Worm (Caenorhabditis elegans) whole organism, L4 larva: Measurements from ENCODE around the gene T10B10.8.
A peak's percentile ranks its signal among the peaks of the same experiment; 100 is the strongest.

Source experiments
- D1046.2 ChIP-seq: fragments of 200-800 bp; sonication (Bioruptor generic); IDR thresholded peaks from 2 replicates; pipeline ENCODE4 v1.3.6; 2022; ENCODE audit warnings: missing genetic modification characterization, missing compliant biosample characterization
- T26A8.4 ChIP-seq: fragments of 200-800 bp; sonication (Bioruptor generic); IDR thresholded peaks from 2 replicates; pipeline ENCODE4 v1.3.6; 2022; ENCODE audit warnings: missing genetic modification characterization, missing compliant biosample characterization
- ama-1 ChIP-seq: fragments of 150-350 bp; optimal IDR thresholded peaks from 2 replicates; lab custom pipeline; 2014; ENCODE audit warnings: inconsistent platforms, mixed read lengths
- arid-1 ChIP-seq: fragments of 200-800 bp; sonication (Bioruptor generic); conservative IDR thresholded peaks from 2 replicates; pipeline ENCODE4 v1.3.6; 2022; ENCODE audit warnings: missing genetic modification reagents, missing genetic modification characterization, missing compliant biosample characterization
- attf-4 ChIP-seq: sonication (generic microtip); optimal IDR thresholded peaks from 3 replicates; lab custom pipeline; 2017; ENCODE audit warnings: missing biosample characterization, missing genetic modification characterization
- ceh-28 ChIP-seq: fragments of 150-350 bp; optimal IDR thresholded peaks from 2 replicates; lab custom pipeline; 2014; ENCODE audit warnings: missing biosample characterization, missing genetic modification reagents, missing genetic modification characterization
- ceh-44 ChIP-seq: fragments of 200-800 bp; sonication (Bioruptor generic); IDR thresholded peaks from 2 replicates; pipeline ENCODE4 v1.3.6; 2022; ENCODE audit warnings: missing genetic modification reagents, missing genetic modification characterization, missing compliant biosample characterization
- cey-2 ChIP-seq: sonication (generic microtip); optimal IDR thresholded peaks from 3 replicates; lab custom pipeline; 2017; ENCODE audit warnings: missing genetic modification characterization, mild to moderate bottlenecking, missing compliant biosample characterization, antibody characterized with exemption, borderline replicate concordance; ENCODE audit not compliant: insufficient read depth
- daf-12 ChIP-seq: fragments of 150-350 bp; optimal IDR thresholded peaks from 2 replicates; lab custom pipeline; 2014; ENCODE audit warnings: missing biosample characterization, missing genetic modification reagents, missing genetic modification characterization
- daf-16 ChIP-seq, 3 experiments: sonication (generic microtip); optimal IDR thresholded peaks; 2 replicates each; lab custom pipeline; 2016 to 2017; ENCODE audit warnings: missing genetic modification characterization in 3 of 3, missing genetic modification reagents in 3 of 3, mild to moderate bottlenecking in 2 of 3, missing compliant biosample characterization in 2 of 3, missing biosample characterization in 1 of 3, moderate library complexity in 1 of 3
- daf-8 ChIP-seq: fragments of 200-800 bp; sonication (Bioruptor generic); IDR thresholded peaks from 2 replicates; pipeline ENCODE4 v1.3.6; 2022; ENCODE audit warnings: missing genetic modification characterization, missing compliant biosample characterization
- dmd-6 ChIP-seq: fragments of 200-800 bp; sonication (Bioruptor generic); IDR thresholded peaks from 2 replicates; pipeline ENCODE4 v1.3.6; 2022; ENCODE audit warnings: missing genetic modification reagents, missing genetic modification characterization, missing compliant biosample characterization
- dmd-8 ChIP-seq: fragments of 200-800 bp; sonication (Bioruptor generic); IDR thresholded peaks from 2 replicates; pipeline ENCODE4 v1.3.6; 2022; ENCODE audit warnings: missing genetic modification characterization, missing compliant biosample characterization
- dve-1 ChIP-seq: sonication (generic microtip); optimal IDR thresholded peaks from 2 replicates; lab custom pipeline; 2017; ENCODE audit warnings: antibody characterized with exemption, mild to moderate bottlenecking, missing genetic modification characterization, missing compliant biosample characterization; ENCODE audit not compliant: insufficient read depth
- egl-43 ChIP-seq: fragments of 200-800 bp; sonication (Bioruptor generic); IDR thresholded peaks from 2 replicates; pipeline ENCODE4 v1.3.6; 2022; ENCODE audit warnings: missing genetic modification reagents, missing genetic modification characterization, missing compliant biosample characterization
- jun-1 ChIP-seq: fragments of 150-350 bp; optimal IDR thresholded peaks from 2 replicates; lab custom pipeline; 2014; ENCODE audit warnings: missing biosample characterization, missing genetic modification reagents, missing genetic modification characterization
- lim-7 ChIP-seq: fragments of 200-800 bp; sonication (Bioruptor generic); IDR thresholded peaks from 2 replicates; pipeline ENCODE4 v1.3.6; 2022; ENCODE audit warnings: missing genetic modification characterization, missing compliant biosample characterization
- lir-3 ChIP-seq: sonication (generic microtip); optimal IDR thresholded peaks from 2 replicates; lab custom pipeline; 2016; ENCODE audit warnings: mild to moderate bottlenecking, missing genetic modification characterization, missing compliant biosample characterization
- lsy-2 ChIP-seq, 2 experiments: fragments of 150-350 bp in 1 of 2; sonication (generic microtip) in 1 of 2; optimal IDR thresholded peaks; 2 replicates each; lab custom pipeline; 2014 to 2017; ENCODE audit warnings: missing biosample characterization in 2 of 2, missing genetic modification characterization in 2 of 2
- mdt-29 ChIP-seq: fragments of 200-800 bp; sonication (Bioruptor generic); IDR thresholded peaks from 2 replicates; pipeline ENCODE4 v1.3.6; 2022; ENCODE audit warnings: missing genetic modification reagents, missing genetic modification characterization, missing compliant biosample characterization
- mxl-3 ChIP-seq: fragments of 200-800 bp; sonication (Bioruptor generic); optimal IDR thresholded peaks from 2 replicates; lab custom pipeline; 2018; ENCODE audit warnings: mild to moderate bottlenecking, missing genetic modification characterization, missing compliant biosample characterization
- nhr-10 ChIP-seq: fragments of 150-350 bp; optimal IDR thresholded peaks from 2 replicates; lab custom pipeline; 2014; ENCODE audit warnings: missing biosample characterization, missing genetic modification characterization
- nhr-102 ChIP-seq: sonication (generic microtip); optimal IDR thresholded peaks from 2 replicates; lab custom pipeline; 2016; ENCODE audit warnings: mild to moderate bottlenecking, missing genetic modification characterization, moderate library complexity, missing compliant biosample characterization
- nhr-111 ChIP-seq: fragments of 200-800 bp; sonication (Bioruptor generic); optimal IDR thresholded peaks from 2 replicates; lab custom pipeline; 2018; ENCODE audit warnings: mild to moderate bottlenecking, missing genetic modification characterization, missing compliant biosample characterization
- nhr-237 ChIP-seq: sonication (generic microtip); optimal IDR thresholded peaks from 2 replicates; lab custom pipeline; 2017; ENCODE audit warnings: missing biosample characterization, missing genetic modification characterization
- nhr-25 ChIP-seq: sonication (generic microtip); optimal IDR thresholded peaks from 2 replicates; lab custom pipeline; 2017; ENCODE audit warnings: missing genetic modification characterization, mild to moderate bottlenecking, missing compliant biosample characterization, antibody characterized with exemption, moderate library complexity, borderline replicate concordance; ENCODE audit not compliant: insufficient read depth
- nhr-42 ChIP-seq: fragments of 200-800 bp; sonication (Bioruptor generic); IDR thresholded peaks from 2 replicates; pipeline ENCODE4 v1.3.6; 2022; ENCODE audit warnings: missing genetic modification characterization, missing compliant biosample characterization
- pha-4 ChIP-seq, 2 experiments: fragments of 150-350 bp in 1 of 2; fragments of 200-800 bp in 1 of 2; sonication (Bioruptor generic) in 1 of 2; IDR thresholded peaks in 1 of 2; optimal IDR thresholded peaks in 1 of 2; 2 replicates each; pipeline versions ENCODE4 v1.3.6 to Lab custom; 2014 to 2022; ENCODE audit warnings: missing genetic modification characterization in 2 of 2, missing genetic modification reagents in 2 of 2, missing biosample characterization in 1 of 2, missing compliant biosample characterization in 1 of 2
- php-3 ChIP-seq: fragments of 200-800 bp; sonication (Bioruptor generic); IDR thresholded peaks from 2 replicates; pipeline ENCODE4 v1.3.6; 2022; ENCODE audit warnings: missing genetic modification reagents, missing genetic modification characterization, missing compliant biosample characterization
- pqm-1 ChIP-seq: sonication (generic microtip); optimal IDR thresholded peaks from 2 replicates; lab custom pipeline; 2017; ENCODE audit warnings: missing biosample characterization, missing genetic modification characterization
- rbr-2 ChIP-seq: sonication (generic microtip); optimal IDR thresholded peaks from 2 replicates; lab custom pipeline; 2016; ENCODE audit warnings: missing genotype, missing genetic modification characterization, missing compliant biosample characterization
- saeg-2 ChIP-seq: fragments of 200-800 bp; sonication (Bioruptor generic); IDR thresholded peaks from 2 replicates; pipeline ENCODE4 v1.3.6; 2022; ENCODE audit warnings: missing genetic modification reagents, missing genetic modification characterization, missing compliant biosample characterization
- sdz-12 ChIP-seq: fragments of 200-800 bp; sonication (Bioruptor generic); optimal IDR thresholded peaks from 2 replicates; lab custom pipeline; 2018; ENCODE audit warnings: mild to moderate bottlenecking, missing genetic modification characterization, missing compliant biosample characterization
- set-16 ChIP-seq: fragments of 200-800 bp; sonication (Bioruptor generic); IDR thresholded peaks from 2 replicates; pipeline ENCODE4 v1.3.6; 2022; ENCODE audit warnings: missing genetic modification reagents, missing genetic modification characterization, missing compliant biosample characterization
- snpc-4 ChIP-seq: fragments of 150-350 bp; optimal IDR thresholded peaks from 2 replicates; lab custom pipeline; 2014; ENCODE audit warnings: missing biosample characterization, missing genetic modification characterization
- tra-1 ChIP-seq: fragments of 200-800 bp; sonication (Bioruptor generic); IDR thresholded peaks from 2 replicates; pipeline ENCODE4 v1.3.6; 2022; ENCODE audit warnings: missing genetic modification reagents, missing genetic modification characterization, missing compliant biosample characterization
- unc-130 ChIP-seq: sonication (generic microtip); optimal IDR thresholded peaks from 2 replicates; lab custom pipeline; 2016; ENCODE audit warnings: missing genetic modification reagents, missing genetic modification characterization, missing compliant biosample characterization
- unc-39 ChIP-seq: sonication (generic microtip); optimal IDR thresholded peaks from 2 replicates; lab custom pipeline; 2017; ENCODE audit warnings: missing biosample characterization, missing genetic modification characterization
- unc-62 ChIP-seq, 3 experiments: fragments of 150-350 bp in 1 of 3; sonication (generic microtip); optimal IDR thresholded peaks in 2 of 3; peaks in 1 of 3; 1 replicate in 1 of 3; 2 replicates in 2 of 3; lab custom pipeline; 2014 to 2017; ENCODE audit warnings: missing biosample characterization in 3 of 3, missing genetic modification characterization in 3 of 3, missing genetic modification reagents in 3 of 3, missing genotype in 1 of 3
- zfp-2 ChIP-seq: sonication (generic microtip); optimal IDR thresholded peaks from 2 replicates; lab custom pipeline; 2016; ENCODE audit warnings: mild to moderate bottlenecking, missing genetic modification characterization, missing compliant biosample characterization

The T10B10.8 gene

DNA sequence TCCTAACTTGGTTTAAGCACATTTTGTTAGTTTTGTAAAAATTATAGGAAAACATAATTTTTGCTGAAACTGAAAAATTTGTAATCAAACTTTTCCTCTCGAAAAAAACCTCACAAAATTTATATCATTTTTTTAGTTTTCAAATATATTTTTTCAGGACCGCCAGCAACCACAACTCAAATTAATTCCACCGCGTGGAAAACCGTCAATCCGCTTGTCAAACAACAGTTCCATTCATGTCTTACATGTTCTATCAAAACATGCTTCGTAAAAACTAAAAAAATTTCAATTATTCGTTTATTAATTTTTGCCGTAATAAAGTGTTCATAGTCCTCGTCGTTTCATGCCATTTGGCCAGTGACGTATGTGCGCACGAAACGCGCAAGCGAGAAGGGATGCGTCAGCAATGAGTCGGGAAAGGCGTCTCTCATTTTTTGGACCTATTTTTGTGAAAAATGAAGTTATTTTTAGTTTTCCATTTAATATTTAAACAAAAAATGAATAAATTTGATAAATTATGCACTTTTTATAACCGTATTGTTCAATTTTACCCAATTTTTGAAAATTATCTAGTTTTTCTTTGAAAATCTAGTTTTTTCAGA lies 7.4 kb upstream of the T10B10.8 start, which contains the start of gene ucr-2.2 (continued):
- TF ChIP-seq ceh-44 (GFP tag; lab: Robert Waterston, UW): no peak
- TF ChIP-seq daf-12: no peak
- no peak for TF ChIP-seq lir-3
- no peak for TF ChIP-seq pha-4 (GFP tag; IDR thresholded peaks at IDR 0.05; lab: Robert Waterston, UW)
- TF ChIP-seq pha-4 (tag; optimal IDR thresholded peaks at IDR 0.05; lab: Kevin White, UChicago): no peak
- no peak for TF ChIP-seq nhr-25 (tag; lab: Kevin White, UChicago)
- no peak for TF ChIP-seq nhr-10 (tag; lab: Kevin White, UChicago)
- peak; percentile 77 for TF ChIP-seq dmd-6 (GFP tag; lab: Robert Waterston, UW)
- TF ChIP-seq lim-7 (GFP tag; lab: Robert Waterston, UW): no peak
- peak; percentile 54 for TF ChIP-seq snpc-4 (tag; lab: Kevin White, UChicago)
- peak in 1 of 2 experiments; percentile 93 for TF ChIP-seq unc-62 (GFP tag; optimal IDR thresholded peaks at IDR 0.05 in 1 of 2; lab: Kevin White, UChicago)
- TF ChIP-seq unc-62 (tag; optimal IDR thresholded peaks at IDR 0.05; lab: Kevin White, UChicago): no peak
- TF ChIP-seq rbr-2: peak; percentile 90
- TF ChIP-seq nhr-111: no peak
- TF ChIP-seq nhr-237 (tag; lab: Kevin White, UChicago): no peak
- TF ChIP-seq sdz-12 (GFP tag; lab: Kevin White, UChicago): no peak
- TF ChIP-seq attf-4 (tag; lab: Kevin White, UChicago): no peak
- no peak for TF ChIP-seq set-16 (GFP tag; lab: Robert Waterston, UW)
- peak; percentile 12 for TF ChIP-seq zfp-2 (tag; lab: Kevin White, UChicago)
- TF ChIP-seq arid-1 (GFP tag; lab: Robert Waterston, UW): peak; percentile 38; the same call in 1 of the 2 replicates
- peak; percentile 74 for TF ChIP-seq mxl-3 (GFP tag; lab: Kevin White, UChicago)
- no peak for TF ChIP-seq php-3 (GFP tag; lab: Robert Waterston, UW)

- TF ChIP-seq nhr-42 (0 out of 2 replicates have a peak, but pooled peaks have one; percentile 64), daf-16 (GFP tag; optimal IDR thresholded peaks at IDR 0.05; lab: Kevin White, UChicago) (no peak), daf-16 (tag; optimal IDR thresholded peaks at IDR 0.05; lab: Kevin White, UChicago) (peak; percentile 37), T26A8.4 (GFP tag; lab: Robert Waterston, UW) (0 out of 2 replicates have a peak, but pooled peaks have one; percentile 19), nhr-102 (tag; lab: Kevin White, UChicago) (no peak), snpc-4 (tag; lab: Kevin White, UChicago) (peak; percentile 69), dve-1 (peak; percentile 4)
- TF ChIP-seq, all 104 proteins: peak for 5
Measured at ce11 chrX:15170958-15171357, 4.9 kb upstream of the T10B10.8 start.

- TF ChIP-seq D1046.2 (GFP tag; lab: Robert Waterston, UW) (no peak), dmd-8 (GFP tag; lab: Robert Waterston, UW) (no peak), jun-1 (tag; lab: Kevin White, UChicago) (no peak), ceh-28 (tag; lab: Kevin White, UChicago) (no peak), egl-43 (GFP tag; lab: Robert Waterston, UW) (no peak), daf-12 (no peak), ceh-44 (GFP tag; lab: Robert Waterston, UW) (no peak), cey-2 (tag; lab: Kevin White, UChicago) (no peak), lim-7 (GFP tag; lab: Robert Waterston, UW) (no peak)
Measured at ce11 chrX:15168424-15168823, 2.4 kb upstream of the T10B10.8 start, which contains the start of gene ocr-3. ocr-3 (plus strand) TSS chrX:15168724.

ce11 chrX:15167692-15168091 lies 1.7 kb upstream of the T10B10.8 start:
- TF ChIP-seq daf-16 (GFP tag; optimal IDR thresholded peaks at IDR 0.05; lab: Kevin White, UChicago) (no peak), daf-16 (tag; optimal IDR thresholded peaks at IDR 0.05; lab: Kevin White, UChicago) (peak; percentile 91), tra-1 (GFP tag; lab: Robert Waterston, UW) (no peak), unc-130 (GFP tag; lab: Kevin White, UChicago) (no peak), lsy-2 (tag; optimal IDR thresholded peaks at IDR 0.05; lab: Kevin White, UChicago) (no peak), saeg-2 (GFP tag; lab: Robert Waterston, UW) (no peak), mxl-3 (GFP tag; lab: Kevin White, UChicago) (peak; percentile 11), ceh-44 (GFP tag; lab: Robert Waterston, UW) (no peak), daf-8 (GFP tag; lab: Robert Waterston, UW) (no peak), php-3 (GFP tag; lab: Robert Waterston, UW) (peak; percentile 68), pqm-1 (tag; lab: Kevin White, UChicago) (peak; percentile 67), pha-4 (GFP tag; IDR thresholded peaks at IDR 0.05; lab: Robert Waterston, UW) (no peak), pha-4 (tag; optimal IDR thresholded peaks at IDR 0.05; lab: Kevin White, UChicago) (no peak), ceh-28 (tag; lab: Kevin White, UChicago) (no peak), mdt-29 (GFP tag; lab: Robert Waterston, UW) (no peak), dve-1 (peak; percentile 29), unc-39 (no peak), D1046.2 (GFP tag; lab: Robert Waterston, UW) (no peak), nhr-237 (tag; lab: Kevin White, UChicago) (no peak), ama-1 (no peak), nhr-102 (tag; lab: Kevin White, UChicago) (peak; percentile 53)
